Worm (Caenorhabditis elegans) whole organism, L4/young adult: ENCODE data around the gene B0280.17.

Experiments used
- W03F9.2 ChIP-seq: fragments of 150-350 bp; optimal IDR thresholded peaks from 2 replicates; lab custom pipeline; 2014; ENCODE audit warnings: missing biosample characterization, missing genetic modification characterization
- dao-5 ChIP-seq: sonication (generic microtip); optimal IDR thresholded peaks from 2 replicates; lab custom pipeline; 2016; ENCODE audit warnings: missing genotype, missing genetic modification characterization, moderate library complexity, missing compliant biosample characterization
- him-1 ChIP-seq: sonication (generic microtip); optimal IDR thresholded peaks from 2 replicates; lab custom pipeline; 2016; ENCODE audit warnings: missing genotype, missing genetic modification reagents, missing genetic modification characterization, missing compliant biosample characterization

DNA sequence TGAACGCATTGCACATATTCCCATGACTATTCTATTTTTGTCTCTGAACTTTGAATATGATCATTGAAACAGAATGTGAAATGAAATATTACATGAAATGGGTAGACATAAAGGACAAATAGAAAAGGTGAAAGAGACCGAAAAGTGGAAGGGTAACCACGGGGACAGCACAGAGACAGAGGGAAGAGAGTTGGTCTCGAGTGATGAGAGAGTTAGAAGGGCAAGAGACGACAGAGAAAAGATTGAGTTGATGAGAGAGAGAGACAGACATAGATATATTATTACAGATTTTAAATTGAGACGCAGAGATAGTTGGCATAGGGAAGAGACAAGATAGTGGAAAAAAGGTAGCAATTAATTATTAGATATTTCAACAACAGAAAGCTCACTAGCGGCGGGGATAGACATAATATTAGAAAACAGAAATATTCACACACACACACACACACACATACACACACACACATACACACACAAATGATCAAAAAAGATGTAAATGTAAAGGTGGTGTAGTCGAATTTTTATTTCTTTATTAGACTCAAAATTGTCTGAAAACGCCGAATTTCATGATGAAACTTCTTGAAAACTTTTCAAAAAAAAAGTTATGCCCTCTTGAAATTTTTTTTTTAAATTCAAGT lies 19.2 kb downstream of the B0280.17 start:
- TF ChIP-seq W03F9.2 (tag; lab: Kevin White, UChicago): peak; percentile 56
- no peak for TF ChIP-seq dao-5
- no peak for TF ChIP-seq him-1
